Worm (Caenorhabditis elegans) whole organism, L3 larva: Measurements from ENCODE around the gene srh-303.

Experiments used
- aly-2 ChIP-seq: fragments of 150-350 bp; optimal IDR thresholded peaks from 2 replicates; lab custom pipeline; 2014; ENCODE audit warnings: missing biosample characterization, missing genetic modification characterization
- ama-1 ChIP-seq: fragments of 150-350 bp; optimal IDR thresholded peaks from 2 replicates; lab custom pipeline; 2018
- ceh-16 ChIP-seq: sonication (generic microtip); optimal IDR thresholded peaks from 2 replicates; lab custom pipeline; 2017; ENCODE audit warnings: missing biosample characterization, missing genetic modification characterization
- elt-1 ChIP-seq: fragments of 150-350 bp; optimal IDR thresholded peaks from 2 replicates; lab custom pipeline; 2014; ENCODE audit warnings: missing biosample characterization, missing genetic modification characterization
- fkh-10 ChIP-seq: sonication (generic microtip); optimal IDR thresholded peaks from 2 replicates; lab custom pipeline; 2017; ENCODE audit warnings: missing biosample characterization, missing genetic modification reagents, missing genetic modification characterization
- fos-1 ChIP-seq: fragments of 150-350 bp; optimal IDR thresholded peaks from 2 replicates; lab custom pipeline; 2014; ENCODE audit warnings: missing biosample characterization, missing genetic modification characterization
- lin-15B ChIP-seq: fragments of 150-350 bp; optimal IDR thresholded peaks from 2 replicates; lab custom pipeline; 2014; ENCODE audit warnings: missing biosample characterization, missing genetic modification characterization
- nfya-1 ChIP-seq: sonication (generic microtip); optimal IDR thresholded peaks from 2 replicates; lab custom pipeline; 2017; ENCODE audit warnings: missing genetic modification characterization, mild to moderate bottlenecking, missing compliant biosample characterization, antibody characterized with exemption, moderate library complexity; ENCODE audit not compliant: insufficient read depth
- nhr-67 ChIP-seq: fragments of 150-350 bp; optimal IDR thresholded peaks from 2 replicates; lab custom pipeline; 2014; ENCODE audit warnings: missing biosample characterization, missing genetic modification characterization
- pha-4 ChIP-seq: fragments of 150-350 bp; optimal IDR thresholded peaks from 2 replicates; lab custom pipeline; 2014; ENCODE audit warnings: missing biosample characterization, missing genetic modification reagents, missing genetic modification characterization
- snpc-4 ChIP-seq: fragments of 150-350 bp; optimal IDR thresholded peaks from 2 replicates; lab custom pipeline; 2014; ENCODE audit warnings: missing biosample characterization, missing genetic modification characterization
- tbx-2 ChIP-seq: sonication (generic microtip); optimal IDR thresholded peaks from 2 replicates; lab custom pipeline; 2016; ENCODE audit warnings: mild to moderate bottlenecking, missing genetic modification characterization, missing compliant biosample characterization
- zag-1 ChIP-seq: fragments of 150-350 bp; optimal IDR thresholded peaks from 2 replicates; lab custom pipeline; 2014; ENCODE audit warnings: missing biosample characterization, missing genetic modification characterization

DNA sequence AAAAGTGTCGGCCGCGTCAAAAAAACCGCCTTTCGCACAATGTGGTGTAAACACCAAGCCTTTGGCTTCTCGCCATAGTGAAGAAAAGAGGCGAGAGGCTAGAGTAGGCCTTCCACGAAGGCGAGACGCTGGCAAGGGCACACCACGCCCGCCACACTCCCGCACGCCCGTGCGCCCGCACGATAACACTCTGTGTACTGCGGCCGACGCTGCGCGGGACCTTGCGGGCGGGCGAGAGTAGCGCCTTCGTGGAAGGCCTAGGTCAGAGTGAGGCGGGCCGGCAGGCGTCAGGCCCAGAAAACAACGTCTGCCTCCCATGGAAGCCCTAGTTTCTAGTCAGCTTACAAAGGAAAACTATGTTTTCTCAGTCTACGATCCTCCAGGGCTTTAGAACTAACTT lies 19.3 kb upstream of the srh-303 start:
- TF ChIP-seq pha-4 (no peak), nhr-67 (tag; lab: Kevin White, UChicago) (no peak), lin-15B (tag; lab: Kevin White, UChicago) (no peak), zag-1 (tag; lab: Kevin White, UChicago) (no peak), elt-1 (tag; lab: Kevin White, UChicago) (no peak), aly-2 (tag; lab: Kevin White, UChicago) (no peak), fkh-10 (no peak), ceh-16 (tag; lab: Kevin White, UChicago) (no peak), tbx-2 (tag; lab: Kevin White, UChicago) (no peak), nfya-1 (tag; lab: Kevin White, UChicago) (no peak), fos-1 (tag; lab: Kevin White, UChicago) (no peak), ama-1 (lab: Kevin White, UChicago) (no peak), snpc-4 (tag; lab: Kevin White, UChicago) (no peak)
